Worm (Caenorhabditis elegans) whole organism, L3 larva: ENCODE results near the gene endu-2.

Experiments used
- egl-27 ChIP-seq: sonication (generic microtip); optimal IDR thresholded peaks from 4 replicates; lab custom pipeline; 2017; ENCODE audit warnings: missing biosample characterization, missing genetic modification reagents, missing genetic modification characterization
- elt-2 ChIP-seq: sonication (generic microtip); optimal IDR thresholded peaks from 2 replicates; lab custom pipeline; 2016; ENCODE audit warnings: missing genetic modification reagents, mild to moderate bottlenecking, missing genetic modification characterization, missing compliant biosample characterization
- nhr-12 ChIP-seq: fragments of 150-350 bp; optimal IDR thresholded peaks from 2 replicates; lab custom pipeline; 2014; ENCODE audit warnings: missing biosample characterization, missing genetic modification characterization

ce11 chrX:8286740-8287299 is 44.7 kb downstream of the endu-2 start, which contains the start of gene sec-16A.2:
- TF ChIP-seq nhr-12 (tag; lab: Kevin White, UChicago): no peak
- no peak for TF ChIP-seq egl-27
- TF ChIP-seq elt-2: peak; percentile 53
